Worm (Caenorhabditis elegans) whole organism, early embryonic: ENCODE data around the gene Y55D5A.1.

Experiments used
- B0310.2 ChIP-seq: sonication (generic microtip); optimal IDR thresholded peaks from 2 replicates; lab custom pipeline; 2016; ENCODE audit warnings: mild to moderate bottlenecking, missing genetic modification characterization, missing compliant biosample characterization
- F13C5.2 ChIP-seq: sonication (generic microtip); optimal IDR thresholded peaks from 2 replicates; lab custom pipeline; 2017; ENCODE audit warnings: mild to moderate bottlenecking, missing genetic modification characterization, inconsistent platforms, missing compliant biosample characterization
- aly-1 ChIP-seq: sonication (generic microtip); optimal IDR thresholded peaks from 2 replicates; lab custom pipeline; 2016; ENCODE audit warnings: missing genetic modification characterization, missing compliant biosample characterization
- ama-1 ChIP-seq: fragments of 150-350 bp; optimal IDR thresholded peaks from 2 replicates; lab custom pipeline; 2014
- ceh-13 ChIP-seq: fragments of 200-800 bp; sonication (Bioruptor generic); optimal IDR thresholded peaks from 2 replicates; lab custom pipeline; 2018; ENCODE audit warnings: mild to moderate bottlenecking, missing genetic modification characterization, missing compliant biosample characterization
- ceh-36 ChIP-seq: sonication (generic microtip); optimal IDR thresholded peaks from 2 replicates; lab custom pipeline; 2016; ENCODE audit warnings: missing genetic modification characterization, inconsistent platforms, missing compliant biosample characterization
- ets-7 ChIP-seq: sonication (generic microtip); optimal IDR thresholded peaks from 2 replicates; lab custom pipeline; 2016; ENCODE audit warnings: missing genotype, missing genetic modification characterization, missing compliant biosample characterization
- flt-1 ChIP-seq: fragments of 200-800 bp; sonication (Bioruptor generic); IDR thresholded peaks from 2 replicates; pipeline ENCODE4 v1.3.6; 2022; ENCODE audit warnings: missing genetic modification characterization, missing compliant biosample characterization
- hmbx-1 ChIP-seq: sonication (generic microtip); optimal IDR thresholded peaks from 2 replicates; lab custom pipeline; 2016; ENCODE audit warnings: mild to moderate bottlenecking, missing genetic modification characterization, missing compliant biosample characterization
- hmg-4 ChIP-seq: fragments of 200-800 bp; sonication (Bioruptor generic); optimal IDR thresholded peaks from 2 replicates; lab custom pipeline; 2018; ENCODE audit warnings: mild to moderate bottlenecking, missing genetic modification characterization, missing compliant biosample characterization
- hnd-1 ChIP-seq: sonication (generic microtip); optimal IDR thresholded peaks from 2 replicates; lab custom pipeline; 2016; ENCODE audit warnings: missing genetic modification characterization, missing compliant biosample characterization
- pes-1 ChIP-seq: fragments of 200-800 bp; sonication (Bioruptor generic); IDR thresholded peaks from 2 replicates; pipeline ENCODE4 v1.3.6; 2022; ENCODE audit warnings: missing genetic modification reagents, missing genetic modification characterization, missing compliant biosample characterization
- scrt-1 ChIP-seq: fragments of 200-800 bp; sonication (Bioruptor generic); IDR thresholded peaks from 2 replicates; pipeline ENCODE4 v1.3.6; 2022; ENCODE audit warnings: missing genetic modification characterization, missing compliant biosample characterization
- sea-1 ChIP-seq: fragments of 200-800 bp; sonication (Bioruptor generic); conservative IDR thresholded peaks from 2 replicates; pipeline ENCODE4 v1.3.6; 2022; ENCODE audit warnings: missing genetic modification characterization, missing compliant biosample characterization
- tbx-11 ChIP-seq: fragments of 200-800 bp; sonication (Bioruptor generic); IDR thresholded peaks from 2 replicates; pipeline ENCODE4 v1.3.6; 2022; ENCODE audit warnings: missing genetic modification characterization, missing compliant biosample characterization
- tbx-37 ChIP-seq: fragments of 200-800 bp; sonication (Bioruptor generic); conservative IDR thresholded peaks from 2 replicates; pipeline ENCODE4 v1.3.6; 2022; ENCODE audit warnings: missing genetic modification reagents, missing genetic modification characterization, missing compliant biosample characterization
- tra-4 ChIP-seq: sonication (generic microtip); optimal IDR thresholded peaks from 2 replicates; lab custom pipeline; 2017; ENCODE audit warnings: missing genetic modification characterization, missing compliant biosample characterization

Y55D5A.1 gene

ce11 chrIII:2948310-2948961, 33.8 kb upstream of the Y55D5A.1 start:
- no peak for TF ChIP-seq hmg-4 (GFP tag; lab: Kevin White, UChicago)
- TF ChIP-seq F13C5.2 (tag; lab: Kevin White, UChicago): no peak
- no peak for TF ChIP-seq ceh-36 (tag; lab: Kevin White, UChicago)
- TF ChIP-seq tra-4 (tag; lab: Kevin White, UChicago): no peak
- no peak for TF ChIP-seq ets-7 (tag; lab: Kevin White, UChicago)
- no peak for TF ChIP-seq tbx-37 (GFP tag; lab: Robert Waterston, UW)
- no peak for TF ChIP-seq ceh-13
- no peak for TF ChIP-seq hnd-1 (tag; lab: Kevin White, UChicago)
- TF ChIP-seq aly-1 (tag; lab: Kevin White, UChicago): no peak
- TF ChIP-seq scrt-1 (GFP tag; lab: Robert Waterston, UW): no peak
- TF ChIP-seq ama-1 (lab: Kevin White, UChicago): no peak
- no peak for TF ChIP-seq B0310.2 (tag; lab: Kevin White, UChicago)
- no peak for TF ChIP-seq tbx-11 (GFP tag; lab: Robert Waterston, UW)
- no peak for TF ChIP-seq sea-1 (GFP tag; lab: Robert Waterston, UW)
- TF ChIP-seq hmbx-1 (tag; lab: Kevin White, UChicago): no peak
- no peak for TF ChIP-seq flt-1 (GFP tag; lab: Robert Waterston, UW)
- no peak for TF ChIP-seq pes-1 (GFP tag; lab: Robert Waterston, UW)

- no peak for TF ChIP-seq tbx-11 (GFP tag; lab: Robert Waterston, UW)
- TF ChIP-seq sea-1 (GFP tag; lab: Robert Waterston, UW): no peak
- TF ChIP-seq tbx-37 (GFP tag; lab: Robert Waterston, UW): no peak
- TF ChIP-seq ceh-36 (tag; lab: Kevin White, UChicago): no peak
- TF ChIP-seq ets-7 (tag; lab: Kevin White, UChicago): no peak
- TF ChIP-seq aly-1 (tag; lab: Kevin White, UChicago): no peak
- TF ChIP-seq hmbx-1 (tag; lab: Kevin White, UChicago): no peak
- TF ChIP-seq hmg-4 (GFP tag; lab: Kevin White, UChicago): no peak
- TF ChIP-seq ceh-13: no peak
- TF ChIP-seq F13C5.2 (tag; lab: Kevin White, UChicago): no peak
- no peak for TF ChIP-seq hnd-1 (tag; lab: Kevin White, UChicago)
- no peak for TF ChIP-seq ama-1 (lab: Kevin White, UChicago)
- no peak for TF ChIP-seq scrt-1 (GFP tag; lab: Robert Waterston, UW)
- no peak for TF ChIP-seq tra-4 (tag; lab: Kevin White, UChicago)
- TF ChIP-seq pes-1 (GFP tag; lab: Robert Waterston, UW): no peak
- no peak for TF ChIP-seq flt-1 (GFP tag; lab: Robert Waterston, UW)
Measured at ce11 chrIII:2952437-2952836, 29.8 kb upstream of the Y55D5A.1 start.

- TF ChIP-seq ama-1 (lab: Kevin White, UChicago) (no peak), tra-4 (tag; lab: Kevin White, UChicago) (no peak), aly-1 (tag; lab: Kevin White, UChicago) (no peak), tbx-37 (GFP tag; lab: Robert Waterston, UW) (no peak), B0310.2 (tag; lab: Kevin White, UChicago) (no peak), pes-1 (GFP tag; lab: Robert Waterston, UW) (no peak), sea-1 (GFP tag; lab: Robert Waterston, UW) (no peak), tbx-11 (GFP tag; lab: Robert Waterston, UW) (no peak)
Measured at ce11 chrIII:2961840-2962239, 20.4 kb upstream of the Y55D5A.1 start.

ce11 chrIII:2965534-2965933, 16.7 kb upstream of the Y55D5A.1 start, which contains the start of gene H05C05.2:
TSS of gene H05C05.2 (minus strand) at chrIII:2965634.
- no peak for TF ChIP-seq F13C5.2 (tag; lab: Kevin White, UChicago)
- no peak for TF ChIP-seq flt-1 (GFP tag; lab: Robert Waterston, UW)
- TF ChIP-seq B0310.2 (tag; lab: Kevin White, UChicago): no peak

ce11 chrIII:2966462-2966861, 15.7 kb upstream of the Y55D5A.1 start:
- TF ChIP-seq pes-1 (GFP tag; lab: Robert Waterston, UW): no peak
- peak; percentile 62 for TF ChIP-seq F13C5.2 (tag; lab: Kevin White, UChicago)
- no peak for TF ChIP-seq tra-4 (tag; lab: Kevin White, UChicago)

ce11 chrIII:2970251-2970650, 12.0 kb upstream of the Y55D5A.1 start:
- TF ChIP-seq tra-4 (tag; lab: Kevin White, UChicago) (no peak), ama-1 (lab: Kevin White, UChicago) (no peak), tbx-37 (GFP tag; lab: Robert Waterston, UW) (no peak), hmbx-1 (tag; lab: Kevin White, UChicago) (no peak), flt-1 (GFP tag; lab: Robert Waterston, UW) (no peak), ceh-13 (no peak), hmg-4 (GFP tag; lab: Kevin White, UChicago) (no peak), ets-7 (tag; lab: Kevin White, UChicago) (no peak), B0310.2 (tag; lab: Kevin White, UChicago) (no peak), pes-1 (GFP tag; lab: Robert Waterston, UW) (no peak), F13C5.2 (tag; lab: Kevin White, UChicago) (no peak), ceh-36 (tag; lab: Kevin White, UChicago) (no peak)

- TF ChIP-seq scrt-1 (GFP tag; lab: Robert Waterston, UW) (no peak), F13C5.2 (tag; lab: Kevin White, UChicago) (no peak), ama-1 (lab: Kevin White, UChicago) (no peak), sea-1 (GFP tag; lab: Robert Waterston, UW) (no peak), B0310.2 (tag; lab: Kevin White, UChicago) (no peak), ets-7 (tag; lab: Kevin White, UChicago) (no peak), tra-4 (tag; lab: Kevin White, UChicago) (no peak), aly-1 (tag; lab: Kevin White, UChicago) (no peak), tbx-11 (GFP tag; lab: Robert Waterston, UW) (no peak), pes-1 (GFP tag; lab: Robert Waterston, UW) (no peak), ceh-36 (tag; lab: Kevin White, UChicago) (no peak), hnd-1 (tag; lab: Kevin White, UChicago) (no peak), flt-1 (GFP tag; lab: Robert Waterston, UW) (no peak)
Measured at ce11 chrIII:2972977-2973376, 9.2 kb upstream of the Y55D5A.1 start.
